Fruit fly (Drosophila melanogaster) whole organism, embryonic: ENCODE measurements around the gene Nlg2.

Experiments
- B-H2 ChIP-seq: fragments of 200-800 bp; sonication (Bioruptor generic); optimal IDR thresholded peaks from 2 replicates; lab custom pipeline; 2018; ENCODE audit warnings: missing biosample characterization, mild to moderate bottlenecking, missing genetic modification characterization
- CG12155 ChIP-seq: fragments of 200-800 bp; sonication (Bioruptor generic); optimal IDR thresholded peaks from 3 replicates; lab custom pipeline; 2016; ENCODE audit warnings: missing biosample characterization, missing genetic modification characterization
- CG14050 ChIP-seq: fragments of 200-800 bp; sonication (Bioruptor generic); IDR thresholded peaks from 3 replicates; pipeline ENCODE4 v1.3.6; 2022; ENCODE audit warnings: missing biosample characterization, missing genetic modification characterization
- CG16813 ChIP-seq: fragments of 200-800 bp; sonication (Bioruptor generic); IDR thresholded peaks from 3 replicates; pipeline ENCODE4 v1.3.6; 2022; ENCODE audit warnings: missing biosample characterization, missing genetic modification characterization; ENCODE audit not compliant: partially characterized antibody
- CG2199 ChIP-seq: fragments of 200-800 bp; sonication (Bioruptor generic); IDR thresholded peaks from 3 replicates; pipeline ENCODE4 v1.3.6; 2022; ENCODE audit warnings: missing biosample characterization, missing genetic modification characterization
- CG2202 ChIP-seq: fragments of 200-800 bp; sonication (Bioruptor generic); optimal IDR thresholded peaks from 2 replicates; lab custom pipeline; 2018; ENCODE audit warnings: missing biosample characterization, mild to moderate bottlenecking, missing genetic modification characterization
- CG30020 ChIP-seq: fragments of 200-800 bp; optimal IDR thresholded peaks from 2 replicates; lab custom pipeline; 2019; ENCODE audit warnings: missing biosample characterization, mild to moderate bottlenecking, missing genetic modification characterization, moderate library complexity
- CG31224 ChIP-seq: fragments of 200-800 bp; sonication (Bioruptor generic); IDR thresholded peaks from 2 replicates; pipeline ENCODE4 v1.3.6; 2022; ENCODE audit warnings: missing biosample characterization, missing genetic modification characterization
- CG31365 ChIP-seq: fragments of 200-800 bp; sonication (Bioruptor generic); optimal IDR thresholded peaks from 2 replicates; lab custom pipeline; 2018; ENCODE audit warnings: missing biosample characterization, mild to moderate bottlenecking, missing genetic modification characterization
- CG32532 ChIP-seq: fragments of 200-800 bp; sonication (Bioruptor generic); IDR thresholded peaks from 2 replicates; pipeline ENCODE4 v1.3.6; 2022; ENCODE audit warnings: missing biosample characterization, missing genetic modification characterization
- CG3995 ChIP-seq: fragments of 200-800 bp; sonication (Bioruptor generic); optimal IDR thresholded peaks from 3 replicates; lab custom pipeline; 2016; ENCODE audit warnings: missing biosample characterization, missing genetic modification characterization
- CG4854 ChIP-seq: fragments of 200-800 bp; sonication (Bioruptor generic); optimal IDR thresholded peaks from 2 replicates; lab custom pipeline; 2016; ENCODE audit warnings: missing biosample characterization, missing genetic modification characterization, inconsistent platforms
- CG6254 ChIP-seq: fragments of 200-800 bp; sonication (Bioruptor generic); optimal IDR thresholded peaks from 3 replicates; lab custom pipeline; 2017; ENCODE audit warnings: mild to moderate bottlenecking, missing biosample characterization, missing genetic modification reagents, missing genetic modification characterization
- CG6689 ChIP-seq: fragments of 200-800 bp; sonication (Bioruptor generic); IDR thresholded peaks from 2 replicates; pipeline ENCODE4 v1.3.6; 2022; ENCODE audit warnings: missing biosample characterization, missing genetic modification characterization
- CG8290 ChIP-seq, 3 experiments: fragments of 200-800 bp; sonication (Bioruptor generic); optimal IDR thresholded peaks; 2 replicates each; lab custom pipeline; 2016 to 2019; ENCODE audit warnings: missing biosample characterization in 3 of 3, missing genetic modification characterization in 3 of 3, mild to moderate bottlenecking in 2 of 3, moderate library complexity in 1 of 3
- CG8924 ChIP-seq: fragments of 200-800 bp; optimal IDR thresholded peaks from 3 replicates; lab custom pipeline; 2019; ENCODE audit warnings: missing biosample characterization, mild to moderate bottlenecking, missing genetic modification characterization, moderate library complexity
- CHES-1-like ChIP-seq: fragments of 200-800 bp; sonication (Bioruptor generic); optimal IDR thresholded peaks from 2 replicates; lab custom pipeline; 2016; ENCODE audit warnings: missing biosample characterization, missing genetic modification characterization
- CTCF ChIP-seq: fragments of 200-800 bp; sonication (Bioruptor generic); optimal IDR thresholded peaks from 2 replicates; lab custom pipeline; 2017; ENCODE audit warnings: missing biosample characterization, mild to moderate bottlenecking, missing genetic modification characterization, moderate library complexity
- Dip2 ChIP-seq: fragments of 200-800 bp; sonication (Bioruptor generic); IDR thresholded peaks from 2 replicates; pipeline ENCODE4 v1.3.6; 2022; ENCODE audit warnings: missing biosample characterization, missing genetic modification characterization
- Dip3 ChIP-seq: fragments of 200-800 bp; sonication (Bioruptor generic); optimal IDR thresholded peaks from 3 replicates; lab custom pipeline; 2016; ENCODE audit warnings: missing biosample characterization, missing genetic modification characterization
- Doc3 ChIP-seq: fragments of 200-800 bp; sonication (Bioruptor generic); IDR thresholded peaks from 3 replicates; pipeline ENCODE4 v1.3.6; 2022; ENCODE audit warnings: missing biosample characterization, missing genetic modification characterization; ENCODE audit not compliant: partially characterized antibody
- Eip74EF ChIP-seq, 2 experiments: fragments of 200-800 bp in 1 of 2; fragments of >200 bp in 1 of 2; sonication (Bioruptor generic) in 1 of 2; optimal IDR thresholded peaks; 2 replicates each; lab custom pipeline; 2017 to 2019; ENCODE audit warnings: missing biosample characterization in 2 of 2, missing genetic modification characterization in 2 of 2, mild to moderate bottlenecking in 1 of 2, moderate library complexity in 1 of 2
- Fer3 ChIP-seq: fragments of 200-800 bp; sonication (Bioruptor generic); optimal IDR thresholded peaks from 2 replicates; lab custom pipeline; 2018; ENCODE audit warnings: missing biosample characterization, mild to moderate bottlenecking, missing genetic modification characterization, moderate library complexity
- Gsc ChIP-seq: fragments of 200-800 bp; sonication (Bioruptor generic); IDR thresholded peaks from 2 replicates; pipeline ENCODE4 v1.3.6; 2022; ENCODE audit warnings: missing biosample characterization, missing genetic modification characterization
- Hand ChIP-seq: fragments of 200-800 bp; sonication (Bioruptor generic); optimal IDR thresholded peaks from 2 replicates; lab custom pipeline; 2017; ENCODE audit warnings: mild to moderate bottlenecking, missing biosample characterization, missing genetic modification reagents, missing genetic modification characterization
- Hr51 ChIP-seq, 2 experiments: fragments of 200-800 bp; sonication (Bioruptor generic); optimal IDR thresholded peaks; 2 replicates in 1 of 2; 3 replicates in 1 of 2; lab custom pipeline; 2016 to 2018; ENCODE audit warnings: missing biosample characterization in 2 of 2, missing genetic modification characterization in 2 of 2, mild to moderate bottlenecking in 1 of 2, moderate library complexity in 1 of 2
- Lhr ChIP-seq: fragments of 200-800 bp; sonication (Bioruptor generic); optimal IDR thresholded peaks from 3 replicates; lab custom pipeline; 2017; ENCODE audit warnings: mild to moderate bottlenecking, missing biosample characterization, missing genetic modification reagents, missing genetic modification characterization
- NK7.1 ChIP-seq: fragments of 200-800 bp; sonication (Bioruptor generic); optimal IDR thresholded peaks from 3 replicates; lab custom pipeline; 2016; ENCODE audit warnings: missing biosample characterization, missing genetic modification characterization
- PHDP ChIP-seq: fragments of 200-800 bp; sonication (Bioruptor generic); optimal IDR thresholded peaks from 3 replicates; lab custom pipeline; 2018; ENCODE audit warnings: missing biosample characterization, mild to moderate bottlenecking, missing genetic modification characterization, moderate library complexity
- Sry-β ChIP-seq: fragments of 200-800 bp; sonication (Bioruptor generic); optimal IDR thresholded peaks from 2 replicates; lab custom pipeline; 2018; ENCODE audit warnings: missing biosample characterization, mild to moderate bottlenecking, missing genetic modification characterization, moderate library complexity
- bcd ChIP-seq: fragments of 200-800 bp; sonication (Bioruptor generic); optimal IDR thresholded peaks from 2 replicates; lab custom pipeline; 2017; ENCODE audit warnings: missing biosample characterization, mild to moderate bottlenecking, missing genetic modification characterization
- cad ChIP-seq: fragments of >200 bp; optimal IDR thresholded peaks from 2 replicates; lab custom pipeline; 2017; ENCODE audit warnings: missing biosample characterization, missing genetic modification characterization
- crc ChIP-seq: fragments of 200-800 bp; sonication (Bioruptor generic); optimal IDR thresholded peaks from 2 replicates; lab custom pipeline; 2016; ENCODE audit warnings: missing biosample characterization, missing genetic modification characterization
- emc ChIP-seq: fragments of 200-800 bp; sonication (Bioruptor generic); optimal IDR thresholded peaks from 2 replicates; lab custom pipeline; 2016; ENCODE audit warnings: missing biosample characterization, missing genetic modification characterization
- ftz-f1 ChIP-seq: fragments of 200-800 bp; sonication (Bioruptor generic); optimal IDR thresholded peaks from 2 replicates; lab custom pipeline; 2016; ENCODE audit warnings: missing biosample characterization, missing genetic modification characterization
- fu2 ChIP-seq: fragments of 200-800 bp; sonication (Bioruptor generic); optimal IDR thresholded peaks from 2 replicates; lab custom pipeline; 2016; ENCODE audit warnings: missing biosample characterization, missing genetic modification characterization
- gem ChIP-seq: fragments of 200-800 bp; sonication (Bioruptor generic); optimal IDR thresholded peaks from 2 replicates; lab custom pipeline; 2019; ENCODE audit warnings: missing biosample characterization, mild to moderate bottlenecking, missing genetic modification characterization, moderate library complexity
- gfzf ChIP-seq: fragments of 200-800 bp; sonication (Bioruptor generic); optimal IDR thresholded peaks from 2 replicates; lab custom pipeline; 2016; ENCODE audit warnings: missing biosample characterization, mild to moderate bottlenecking, missing genetic modification characterization, moderate library complexity
- hb ChIP-seq: fragments of 200-800 bp; sonication (Bioruptor generic); IDR thresholded peaks from 3 replicates; pipeline ENCODE4 v1.3.6; 2022; ENCODE audit warnings: missing biosample characterization, missing genetic modification characterization; ENCODE audit not compliant: partially characterized antibody
- hkb ChIP-seq, 2 experiments: fragments of 200-800 bp in 1 of 2; fragments of >200 bp in 1 of 2; sonication (Bioruptor generic) in 1 of 2; IDR thresholded peaks in 1 of 2; optimal IDR thresholded peaks in 1 of 2; 2 replicates each; pipeline versions ENCODE4 v1.3.6 to Lab custom; 2017 to 2022; ENCODE audit warnings: missing biosample characterization in 1 of 2, missing genetic modification characterization in 1 of 2
- inv ChIP-seq: fragments of 200-800 bp; sonication (Bioruptor generic); IDR thresholded peaks from 2 replicates; pipeline ENCODE4 v1.3.6; 2022; ENCODE audit warnings: missing biosample characterization, missing genetic modification characterization; ENCODE audit not compliant: partially characterized antibody
- ken ChIP-seq: fragments of 200-800 bp; sonication (Bioruptor generic); IDR thresholded peaks from 3 replicates; pipeline ENCODE4 v1.3.6; 2022; ENCODE audit warnings: missing biosample characterization, missing genetic modification characterization
- kni ChIP-seq: fragments of 200-800 bp; sonication (Bioruptor generic); optimal IDR thresholded peaks from 3 replicates; lab custom pipeline; 2017; ENCODE audit warnings: mild to moderate bottlenecking, missing biosample characterization, missing genetic modification reagents, missing genetic modification characterization
- lab ChIP-seq: fragments of 200-800 bp; sonication (Bioruptor generic); optimal IDR thresholded peaks from 3 replicates; lab custom pipeline; 2017; ENCODE audit warnings: missing biosample characterization, missing genetic modification characterization, mild to moderate bottlenecking, moderate library complexity, missing genetic modification reagents
- mirr ChIP-seq: fragments of 200-800 bp; sonication (Bioruptor generic); optimal IDR thresholded peaks from 3 replicates; lab custom pipeline; 2018; ENCODE audit warnings: missing biosample characterization, mild to moderate bottlenecking, missing genetic modification characterization
- scrt ChIP-seq: fragments of 200-800 bp; sonication (Bioruptor generic); optimal IDR thresholded peaks from 2 replicates; lab custom pipeline; 2018; ENCODE audit warnings: missing biosample characterization, mild to moderate bottlenecking, missing genetic modification characterization, moderate library complexity
- toy ChIP-seq: fragments of 200-800 bp; sonication (Bioruptor generic); IDR thresholded peaks from 2 replicates; pipeline ENCODE4 v1.3.6; 2022; ENCODE audit warnings: missing biosample characterization, missing genetic modification characterization
- zfh1 ChIP-seq: fragments of 200-800 bp; sonication (Bioruptor generic); IDR thresholded peaks from 3 replicates; pipeline ENCODE4 v1.3.6; 2022; ENCODE audit warnings: missing biosample characterization, missing genetic modification characterization
- zfh2 ChIP-seq: fragments of 200-800 bp; sonication (Bioruptor generic); optimal IDR thresholded peaks from 2 replicates; lab custom pipeline; 2016; ENCODE audit warnings: missing biosample characterization, missing genetic modification characterization

Gene Nlg2

dm6 chr2L:6874526-6875198 is at the start of gene Nlg2 (continued):
- TF ChIP-seq PHDP (tag; lab: Kevin White, UChicago) = peak; percentile 60
- peak; percentile 69 for TF ChIP-seq CG8924 (tag; lab: Kevin White, UChicago)
- no peak for TF ChIP-seq ftz-f1 (GFP tag; lab: Kevin White, UChicago)
- peak; percentile 17 for TF ChIP-seq CG30020 (tag; lab: Kevin White, UChicago)
- no peak for TF ChIP-seq CG2199 (GFP tag; lab: Robert Waterston, UW)
- no peak for TF ChIP-seq CG6254
- TF ChIP-seq Hr51 (GFP tag; optimal IDR thresholded peaks at IDR 0.05; lab: Kevin White, UChicago) = peak in 1 of 2 experiments; percentile 78
- no peak for TF ChIP-seq CG3995 (GFP tag; lab: Kevin White, UChicago)
- TF ChIP-seq bcd = peak; percentile 62
- TF ChIP-seq CG4854 (GFP tag; lab: Kevin White, UChicago) = no peak
- TF ChIP-seq CG31365 (tag; lab: Kevin White, UChicago) = no peak
- TF ChIP-seq scrt (GFP tag; lab: Kevin White, UChicago) = no peak
- TF ChIP-seq CG2202 (tag; lab: Kevin White, UChicago) = no peak
- TF ChIP-seq CG14050 (GFP tag; lab: Robert Waterston, UW) = no peak
- no peak for TF ChIP-seq inv (GFP tag; lab: Robert Waterston, UW)
- no peak for TF ChIP-seq mirr (GFP tag; lab: Kevin White, UChicago)
- no peak for TF ChIP-seq gfzf (GFP tag; lab: Kevin White, UChicago)
- TF ChIP-seq fu2 (GFP tag; lab: Kevin White, UChicago) = no peak
- no peak for TF ChIP-seq Dip2 (GFP tag; lab: Robert Waterston, UW)
- no peak for TF ChIP-seq CHES-1-like (GFP tag; lab: Kevin White, UChicago)
- TF ChIP-seq emc (GFP tag; lab: Kevin White, UChicago) = no peak
- TF ChIP-seq kni (GFP tag; lab: Kevin White, UChicago) = no peak
- TF ChIP-seq Lhr = no peak
- TF ChIP-seq Eip74EF (GFP tag; optimal IDR thresholded peaks at IDR 0.05; lab: Kevin White, UChicago) = peak in 1 of 2 experiments; percentile 70
- TF ChIP-seq CG16813 (GFP tag; lab: Robert Waterston, UW) = no peak
- no peak for TF ChIP-seq CTCF (GFP tag; lab: Kevin White, UChicago)
- TF ChIP-seq CG8290 (GFP tag; optimal IDR thresholded peaks at IDR 0.05; lab: Kevin White, UChicago) = no peak
- no peak for TF ChIP-seq CG8290 (tag; optimal IDR thresholded peaks at IDR 0.05; lab: Kevin White, UChicago)
- TF ChIP-seq Hand (GFP tag; lab: Kevin White, UChicago) = peak; percentile 72
- TF ChIP-seq CG6689 (GFP tag; lab: Robert Waterston, UW) = no peak
- TF ChIP-seq NK7.1 (GFP tag; lab: Kevin White, UChicago) = no peak
- no peak for TF ChIP-seq toy
- peak; percentile 81 for TF ChIP-seq gem (tag; lab: Kevin White, UChicago)
- TF ChIP-seq cad (GFP tag; lab: Kevin White, UChicago) = no peak
- no peak for TF ChIP-seq CG31224
- TF ChIP-seq CG32532 (GFP tag; lab: Robert Waterston, UW) = no peak
- TF ChIP-seq Gsc (GFP tag; lab: Robert Waterston, UW) = no peak
- TF ChIP-seq zfh2 (GFP tag; lab: Kevin White, UChicago) = no peak
- no peak for TF ChIP-seq Sry-β (GFP tag; lab: Kevin White, UChicago)
- no peak for TF ChIP-seq hkb (optimal IDR thresholded peaks at IDR 0.05; lab: Kevin White, UChicago)
- no peak for TF ChIP-seq hkb (GFP tag; IDR thresholded peaks at IDR 0.05; lab: Robert Waterston, UW)
- TF ChIP-seq B-H2 (GFP tag; lab: Kevin White, UChicago) = peak; percentile 21
- no peak for TF ChIP-seq hb
- no peak for TF ChIP-seq CG12155 (GFP tag; lab: Kevin White, UChicago)
- peak; percentile 64 for TF ChIP-seq lab (GFP tag; lab: Kevin White, UChicago)
- no peak for TF ChIP-seq zfh1
- TF ChIP-seq crc (GFP tag; lab: Kevin White, UChicago) = no peak
- peak; percentile 8 for TF ChIP-seq Fer3 (tag; lab: Kevin White, UChicago)
- no peak for TF ChIP-seq Dip3 (GFP tag; lab: Kevin White, UChicago)
- TF ChIP-seq ken (GFP tag; lab: Robert Waterston, UW) = no peak
- 0 out of 3 replicates have a peak, but pooled peaks have one; percentile 23 for TF ChIP-seq Doc3 (GFP tag; lab: Robert Waterston, UW)
